Fruit fly (Drosophila melanogaster) whole organism, embryonic: ENCODE results near the gene Ctu2.

ENCODE experiments used
- B-H2 ChIP-seq: fragments of 200-800 bp; sonication (Bioruptor generic); optimal IDR thresholded peaks from 2 replicates; lab custom pipeline; 2018; ENCODE audit warnings: missing biosample characterization, mild to moderate bottlenecking, missing genetic modification characterization
- Blimp-1 ChIP-seq: fragments of 200-800 bp; sonication (Bioruptor generic); optimal IDR thresholded peaks from 3 replicates; lab custom pipeline; 2018; ENCODE audit warnings: missing biosample characterization, missing genetic modification characterization, mild to moderate bottlenecking, moderate library complexity, missing genetic modification reagents
- CG10979 ChIP-seq: fragments of 200-800 bp; sonication (Bioruptor generic); optimal IDR thresholded peaks from 2 replicates; lab custom pipeline; 2018; ENCODE audit warnings: missing biosample characterization, mild to moderate bottlenecking, missing genetic modification characterization, moderate library complexity
- CG13894 ChIP-seq: fragments of 200-800 bp; sonication (Bioruptor generic); optimal IDR thresholded peaks from 3 replicates; lab custom pipeline; 2018; ENCODE audit warnings: missing biosample characterization, mild to moderate bottlenecking, missing genetic modification characterization, moderate library complexity
- CG15514 ChIP-seq: fragments of 200-800 bp; sonication (Bioruptor generic); optimal IDR thresholded peaks from 3 replicates; lab custom pipeline; 2017; ENCODE audit warnings: missing biosample characterization, missing genetic modification characterization, mild to moderate bottlenecking, moderate library complexity, missing genetic modification reagents
- CG1603 ChIP-seq: fragments of 200-800 bp; sonication (Bioruptor generic); optimal IDR thresholded peaks from 2 replicates; lab custom pipeline; 2019; ENCODE audit warnings: missing biosample characterization, mild to moderate bottlenecking, missing genetic modification characterization, moderate library complexity
- CG18476 ChIP-seq: fragments of 200-800 bp; sonication (Bioruptor generic); optimal IDR thresholded peaks from 2 replicates; lab custom pipeline; 2016; ENCODE audit warnings: missing biosample characterization, mild to moderate bottlenecking, missing genetic modification characterization
- CG18619 ChIP-seq: fragments of 200-800 bp; sonication (Bioruptor generic); optimal IDR thresholded peaks from 3 replicates; lab custom pipeline; 2017; ENCODE audit warnings: missing biosample characterization, mild to moderate bottlenecking, missing genetic modification characterization
- CG2712 ChIP-seq: fragments of 200-800 bp; optimal IDR thresholded peaks from 3 replicates; lab custom pipeline; 2019; ENCODE audit warnings: missing biosample characterization, mild to moderate bottlenecking, missing genetic modification characterization, moderate library complexity
- CG4424 ChIP-seq: fragments of 200-800 bp; sonication (Bioruptor generic); optimal IDR thresholded peaks from 3 replicates; lab custom pipeline; 2016; ENCODE audit warnings: missing biosample characterization, missing genetic modification characterization
- CG4820 ChIP-seq: fragments of 200-800 bp; sonication (Bioruptor generic); optimal IDR thresholded peaks from 3 replicates; lab custom pipeline; 2016; ENCODE audit warnings: missing biosample characterization, missing genetic modification characterization
- CG5180 ChIP-seq: fragments of 200-800 bp; sonication (Bioruptor generic); optimal IDR thresholded peaks from 3 replicates; lab custom pipeline; 2017; ENCODE audit warnings: missing biosample characterization, missing genetic modification characterization, mild to moderate bottlenecking, moderate library complexity, missing genetic modification reagents
- CG7963 ChIP-seq: fragments of 200-800 bp; sonication (Bioruptor generic); IDR thresholded peaks from 3 replicates; pipeline ENCODE4 v1.3.6; 2022; ENCODE audit warnings: missing biosample characterization, missing genetic modification characterization; ENCODE audit not compliant: partially characterized antibody
- CG8089 ChIP-seq: fragments of 200-800 bp; sonication (Bioruptor generic); optimal IDR thresholded peaks from 3 replicates; lab custom pipeline; 2016; ENCODE audit warnings: missing biosample characterization, missing genetic modification characterization
- CG8290 ChIP-seq, 3 experiments: fragments of 200-800 bp; sonication (Bioruptor generic); optimal IDR thresholded peaks; 2 replicates each; lab custom pipeline; 2016 to 2019; ENCODE audit warnings: missing biosample characterization in 3 of 3, missing genetic modification characterization in 3 of 3, mild to moderate bottlenecking in 2 of 3, moderate library complexity in 1 of 3
- Dad ChIP-seq: fragments of 200-800 bp; sonication (Bioruptor generic); optimal IDR thresholded peaks from 3 replicates; lab custom pipeline; 2016; ENCODE audit warnings: missing biosample characterization, missing genetic modification characterization
- Ets97D ChIP-seq: fragments of 200-800 bp; sonication (Bioruptor generic); optimal IDR thresholded peaks from 3 replicates; lab custom pipeline; 2016; ENCODE audit warnings: missing biosample characterization, missing genetic modification characterization
- HLHmδ ChIP-seq: fragments of 200-800 bp; sonication (Bioruptor generic); optimal IDR thresholded peaks from 2 replicates; lab custom pipeline; 2018; ENCODE audit warnings: missing biosample characterization, mild to moderate bottlenecking, missing genetic modification characterization, moderate library complexity
- Hand ChIP-seq: fragments of 200-800 bp; sonication (Bioruptor generic); optimal IDR thresholded peaks from 2 replicates; lab custom pipeline; 2017; ENCODE audit warnings: mild to moderate bottlenecking, missing biosample characterization, missing genetic modification reagents, missing genetic modification characterization
- Kr ChIP-seq: fragments of 200-800 bp; sonication (Bioruptor generic); optimal IDR thresholded peaks from 2 replicates; lab custom pipeline; 2017; ENCODE audit warnings: missing biosample characterization, mild to moderate bottlenecking, missing genetic modification characterization
- Mrtf ChIP-seq: fragments of 200-800 bp; sonication (Bioruptor generic); IDR thresholded peaks from 3 replicates; pipeline ENCODE4 v1.3.6; 2022; ENCODE audit warnings: missing biosample characterization, missing genetic modification characterization
- Rfx ChIP-seq: fragments of 200-800 bp; sonication (Bioruptor generic); IDR thresholded peaks from 2 replicates; pipeline ENCODE4 v1.3.6; 2022; ENCODE audit warnings: missing biosample characterization, missing genetic modification characterization
- Stat92E ChIP-seq, 3 experiments: fragments of >200 bp in 2 of 3; fragments of 200-800 bp in 1 of 3; sonication (Bioruptor generic) in 1 of 3; optimal IDR thresholded peaks; 2 replicates each; lab custom pipeline; 2017 to 2019; ENCODE audit warnings: missing biosample characterization in 3 of 3, missing genetic modification characterization in 3 of 3, mild to moderate bottlenecking in 1 of 3, moderate library complexity in 1 of 3
- TFAM ChIP-seq: fragments of 200-800 bp; sonication (Bioruptor generic); optimal IDR thresholded peaks from 2 replicates; lab custom pipeline; 2017; ENCODE audit warnings: missing biosample characterization, missing genetic modification characterization, inconsistent platforms
- Vsx1 ChIP-seq: fragments of 200-800 bp; sonication (Bioruptor generic); optimal IDR thresholded peaks from 2 replicates; lab custom pipeline; 2017; ENCODE audit warnings: missing biosample characterization, mild to moderate bottlenecking, missing genetic modification characterization, missing genetic modification reagents
- ara ChIP-seq: fragments of 200-800 bp; sonication (Bioruptor generic); IDR thresholded peaks from 2 replicates; pipeline ENCODE4 v1.3.6; 2022; ENCODE audit warnings: missing biosample characterization, missing genetic modification characterization
- ase ChIP-seq: fragments of 200-800 bp; sonication (Bioruptor generic); IDR thresholded peaks from 3 replicates; pipeline ENCODE4 v1.3.6; 2022; ENCODE audit warnings: missing biosample characterization, missing genetic modification characterization
- bowl ChIP-seq: fragments of 200-800 bp; sonication (Bioruptor generic); IDR thresholded peaks from 2 replicates; pipeline ENCODE4 v1.3.6; 2022; ENCODE audit warnings: missing biosample characterization, missing genetic modification characterization
- dati ChIP-seq: fragments of 200-800 bp; sonication (Bioruptor generic); IDR thresholded peaks from 2 replicates; pipeline ENCODE4 v1.3.6; 2022; ENCODE audit warnings: missing biosample characterization, missing genetic modification characterization
- dmrt99B ChIP-seq: fragments of 200-800 bp; sonication (Bioruptor generic); optimal IDR thresholded peaks from 2 replicates; lab custom pipeline; 2018; ENCODE audit warnings: missing biosample characterization, mild to moderate bottlenecking, missing genetic modification characterization, moderate library complexity
- ems ChIP-seq: fragments of 200-800 bp; sonication (Bioruptor generic); optimal IDR thresholded peaks from 3 replicates; lab custom pipeline; 2016; ENCODE audit warnings: missing biosample characterization, missing genetic modification characterization
- esg ChIP-seq: fragments of 200-800 bp; sonication (Bioruptor generic); conservative IDR thresholded peaks from 2 replicates; pipeline ENCODE4 v1.3.6; 2022; ENCODE audit warnings: missing biosample characterization, missing genetic modification characterization
- fu2 ChIP-seq: fragments of 200-800 bp; sonication (Bioruptor generic); optimal IDR thresholded peaks from 2 replicates; lab custom pipeline; 2016; ENCODE audit warnings: missing biosample characterization, missing genetic modification characterization
- jigr1 ChIP-seq: fragments of 200-800 bp; sonication (Bioruptor generic); IDR thresholded peaks from 3 replicates; pipeline ENCODE4 v1.3.6; 2022; ENCODE audit warnings: missing biosample characterization, missing genetic modification characterization
- kah ChIP-seq: fragments of 200-800 bp; sonication (Bioruptor generic); optimal IDR thresholded peaks from 2 replicates; lab custom pipeline; 2018; ENCODE audit warnings: missing biosample characterization, mild to moderate bottlenecking, missing genetic modification characterization
- nom ChIP-seq: fragments of 200-800 bp; sonication (Bioruptor generic); optimal IDR thresholded peaks from 2 replicates; lab custom pipeline; 2017; ENCODE audit warnings: missing biosample characterization, missing genetic modification characterization, mild to moderate bottlenecking, moderate library complexity, missing genetic modification reagents
- p53 ChIP-seq: fragments of 200-800 bp; sonication (Bioruptor generic); optimal IDR thresholded peaks from 2 replicates; lab custom pipeline; 2016; ENCODE audit warnings: missing biosample characterization, missing genetic modification characterization
- pum ChIP-seq: fragments of 200-800 bp; sonication (Bioruptor generic); optimal IDR thresholded peaks from 2 replicates; lab custom pipeline; 2016; ENCODE audit warnings: missing biosample characterization, missing genetic modification characterization
- rib ChIP-seq: fragments of 200-800 bp; sonication (Bioruptor generic); IDR thresholded peaks from 2 replicates; pipeline ENCODE4 v1.3.6; 2022; ENCODE audit warnings: missing biosample characterization, missing genetic modification characterization
- sd ChIP-seq: fragments of 200-800 bp; sonication (Bioruptor generic); optimal IDR thresholded peaks from 3 replicates; lab custom pipeline; 2018; ENCODE audit warnings: missing biosample characterization, mild to moderate bottlenecking, missing genetic modification characterization, moderate library complexity
- seq ChIP-seq: fragments of 200-800 bp; sonication (Bioruptor generic); IDR thresholded peaks from 2 replicates; pipeline ENCODE4 v1.3.6; 2022; ENCODE audit warnings: missing biosample characterization, missing genetic modification characterization
- slbo ChIP-seq: fragments of 200-800 bp; sonication (Bioruptor generic); IDR thresholded peaks from 2 replicates; pipeline ENCODE4 v1.3.6; 2022; ENCODE audit warnings: missing biosample characterization, missing genetic modification characterization
- stwl ChIP-seq: fragments of 200-800 bp; sonication (Bioruptor generic); optimal IDR thresholded peaks from 3 replicates; lab custom pipeline; 2018; ENCODE audit warnings: missing biosample characterization, mild to moderate bottlenecking, missing genetic modification characterization, moderate library complexity
- tap ChIP-seq: fragments of 200-800 bp; optimal IDR thresholded peaks from 3 replicates; lab custom pipeline; 2019; ENCODE audit warnings: missing biosample characterization, mild to moderate bottlenecking, missing genetic modification characterization, moderate library complexity
- tna ChIP-seq: fragments of 200-800 bp; sonication (Bioruptor generic); IDR thresholded peaks from 2 replicates; pipeline ENCODE4 v1.3.6; 2022; ENCODE audit warnings: missing biosample characterization, missing genetic modification characterization; ENCODE audit not compliant: partially characterized antibody
- trem ChIP-seq: fragments of 200-800 bp; optimal IDR thresholded peaks from 3 replicates; lab custom pipeline; 2019; ENCODE audit warnings: missing biosample characterization, mild to moderate bottlenecking, missing genetic modification characterization, moderate library complexity
- tx ChIP-seq: fragments of 200-800 bp; sonication (Bioruptor generic); optimal IDR thresholded peaks from 2 replicates; lab custom pipeline; 2016; ENCODE audit warnings: missing biosample characterization, missing genetic modification characterization
- vfl ChIP-seq: fragments of 200-800 bp; sonication (Bioruptor generic); optimal IDR thresholded peaks from 2 replicates; lab custom pipeline; 2016; ENCODE audit warnings: missing biosample characterization, missing genetic modification characterization
- vnd ChIP-seq: fragments of 200-800 bp; sonication (Bioruptor generic); IDR thresholded peaks from 3 replicates; pipeline ENCODE4 v1.3.6; 2022; ENCODE audit warnings: missing biosample characterization, missing genetic modification characterization; ENCODE audit not compliant: partially characterized antibody
- wor ChIP-seq: fragments of 200-800 bp; sonication (Bioruptor generic); IDR thresholded peaks from 2 replicates; pipeline ENCODE4 v1.3.6; 2022; ENCODE audit warnings: missing biosample characterization, missing genetic modification characterization

The Ctu2 gene

dm6 chr2L:19453381-19453780 lies 39.7 kb downstream of the Ctu2 start, which contains the start of gene Top2 (continued):
- TF ChIP-seq ara (GFP tag; lab: Robert Waterston, UW) (no peak), pum (GFP tag; lab: Kevin White, UChicago) (peak; percentile 28), CG8290 (GFP tag; optimal IDR thresholded peaks at IDR 0.05; lab: Kevin White, UChicago) (peak; percentile 81), CG8290 (tag; optimal IDR thresholded peaks at IDR 0.05; lab: Kevin White, UChicago) (peak in 1 of 2 experiments; percentile 88), CG7963 (GFP tag; lab: Robert Waterston, UW) (peak; percentile 85), Hand (GFP tag; lab: Kevin White, UChicago) (no peak), sd (tag; lab: Kevin White, UChicago) (peak; percentile 6), seq (GFP tag; lab: Robert Waterston, UW) (no peak), dmrt99B (tag; lab: Kevin White, UChicago) (no peak), vnd (peak; percentile 77), CG18619 (GFP tag; lab: Kevin White, UChicago) (no peak), CG15514 (GFP tag; lab: Kevin White, UChicago) (peak; percentile 86), tx (GFP tag; lab: Kevin White, UChicago) (peak; percentile 12), CG4424 (peak; percentile 23), Kr (GFP tag; lab: Kevin White, UChicago) (no peak), CG18476 (no peak), CG1603 (tag; lab: Kevin White, UChicago) (peak; percentile 94), TFAM (GFP tag; lab: Kevin White, UChicago) (no peak), Mrtf (GFP tag; lab: Robert Waterston, UW) (no peak), p53 (GFP tag; lab: Kevin White, UChicago) (peak; percentile 71), slbo (GFP tag; lab: Robert Waterston, UW) (peak; percentile 50), ems (GFP tag; lab: Kevin White, UChicago) (peak; percentile 29), rib (GFP tag; lab: Robert Waterston, UW) (no peak), Rfx (GFP tag; lab: Robert Waterston, UW) (peak; percentile 63), jigr1 (GFP tag; lab: Robert Waterston, UW) (no peak), esg (GFP tag; lab: Robert Waterston, UW) (no peak), Dad (GFP tag; lab: Kevin White, UChicago) (peak; percentile 3), tap (tag; lab: Kevin White, UChicago) (no peak), HLHmδ (no peak), ase (GFP tag; lab: Robert Waterston, UW) (no peak), CG2712 (tag; lab: Kevin White, UChicago) (peak; percentile 89), vfl (GFP tag; lab: Kevin White, UChicago) (peak; percentile 52), nom (GFP tag; lab: Kevin White, UChicago) (no peak), fu2 (GFP tag; lab: Kevin White, UChicago) (peak; percentile 15), trem (tag; lab: Kevin White, UChicago) (peak; percentile 78), bowl (GFP tag; lab: Robert Waterston, UW) (no peak), B-H2 (GFP tag; lab: Kevin White, UChicago) (peak; percentile 54), CG4820 (GFP tag; lab: Kevin White, UChicago) (no peak), Vsx1 (GFP tag; lab: Kevin White, UChicago) (no peak), CG13894 (tag; lab: Kevin White, UChicago) (peak; percentile 58), CG10979 (no peak), CG5180 (GFP tag; lab: Kevin White, UChicago) (no peak), stwl (peak; percentile 89), dati (no peak), kah (GFP tag; lab: Kevin White, UChicago) (no peak), CG8089 (GFP tag; lab: Kevin White, UChicago) (peak; percentile 5), Stat92E (GFP tag; optimal IDR thresholded peaks at IDR 0.05; lab: Kevin White, UChicago) (no peak), Ets97D (GFP tag; lab: Kevin White, UChicago) (peak; percentile 91), Blimp-1 (GFP tag; lab: Kevin White, UChicago) (no peak), tna (peak; percentile 77), wor (GFP tag; lab: Robert Waterston, UW) (no peak)
